Fruit fly (Drosophila melanogaster): Measurements from ENCODE around the gene Spag1.

The Spag1 gene

dm6 chr3R:26947296-26947880, at the start of gene Spag1:
TSS of gene Spag1 (plus strand) at chr3R:26947830.
- TF ChIP-seq scrt (GFP tag; optimal IDR thresholded peaks at IDR 0.05), result peak; percentile 13
- peak; percentile 29 for TF ChIP-seq nau (GFP tag; optimal IDR thresholded peaks at IDR 0.05)
- TF ChIP-seq tna (GFP tag; IDR thresholded peaks at IDR 0.05; ENCODE audit: partially characterized antibody), result peak; percentile 73
- peak; percentile 90 for TF ChIP-seq CG6791 (GFP tag; IDR thresholded peaks at IDR 0.05; ENCODE audit: partially characterized antibody)
- peak; percentile 18 for TF ChIP-seq sug (tag; optimal IDR thresholded peaks at IDR 0.05)
- peak; percentile 1 for TF ChIP-seq gro (GFP tag; optimal IDR thresholded peaks at IDR 0.05)
- no peak for TF ChIP-seq MTF-1 (GFP tag; optimal IDR thresholded peaks at IDR 0.05; ENCODE audit: borderline replicate concordance)
- peak; percentile 0 for TF ChIP-seq fd102C (GFP tag; optimal IDR thresholded peaks at IDR 0.05)
- TF ChIP-seq corto (GFP tag; optimal IDR thresholded peaks at IDR 0.05), result peak; percentile 55
- TF ChIP-seq sqz (GFP tag; optimal IDR thresholded peaks at IDR 0.05), result peak; percentile 81
- peak; percentile 31; the same call in 1 of the 2 replicates for TF ChIP-seq E2f2 (GFP tag; IDR thresholded peaks at IDR 0.05)
- peak; percentile 24 for TF ChIP-seq BtbVII (GFP tag; optimal IDR thresholded peaks at IDR 0.05)
- TF ChIP-seq sna (GFP tag; IDR thresholded peaks at IDR 0.05; ENCODE audit: partially characterized antibody), result peak; percentile 65
- TF ChIP-seq CG1024 (GFP tag; IDR thresholded peaks at IDR 0.05), result no peak
- TF ChIP-seq Pdp1 (GFP tag; optimal IDR thresholded peaks at IDR 0.05), result peak in 1 of 2 experiments; percentile 1
- TF ChIP-seq grn (GFP tag; optimal IDR thresholded peaks at IDR 0.05), result peak; percentile 10
- peak; percentile 82 for TF ChIP-seq CG34224 (GFP tag; IDR thresholded peaks at IDR 0.05; ENCODE audit: partially characterized antibody)
- TF ChIP-seq CG14965 (GFP tag; optimal IDR thresholded peaks at IDR 0.05; ENCODE audit: borderline replicate concordance), result no peak
- TF ChIP-seq Med (GFP tag), result peak; percentile 51
- TF ChIP-seq bbx (GFP tag; IDR thresholded peaks at IDR 0.05; ENCODE audit: partially characterized antibody), result peak; percentile 88
- 0 out of 2 replicates have a peak, but pooled peaks have one; percentile 9 for TF ChIP-seq Xrp1 (GFP tag; IDR thresholded peaks at IDR 0.05)
- TF ChIP-seq pros (GFP tag; optimal IDR thresholded peaks at IDR 0.05), result peak; percentile 71
- TF ChIP-seq Scr (GFP tag; IDR thresholded peaks at IDR 0.05; ENCODE audit: partially characterized antibody), result peak; percentile 77
- peak; percentile 76 for TF ChIP-seq Dll (GFP tag; IDR thresholded peaks at IDR 0.05; ENCODE audit: partially characterized antibody)
- TF ChIP-seq CG4328 (GFP tag; optimal IDR thresholded peaks at IDR 0.05), result no peak
- TF ChIP-seq bsh (GFP tag; optimal IDR thresholded peaks at IDR 0.05), result peak in 1 of 2 experiments; percentile 18
- TF ChIP-seq hbn (GFP tag; IDR thresholded peaks at IDR 0.05; ENCODE audit: partially characterized antibody), result peak; percentile 43; the same call in 1 of the 2 replicates
- TF ChIP-seq exex (tag; optimal IDR thresholded peaks at IDR 0.05), result peak; percentile 61
- TF ChIP-seq HLH4C (GFP tag; IDR thresholded peaks at IDR 0.05; ENCODE audit: partially characterized antibody), result peak; percentile 80
- peak; percentile 61 for TF ChIP-seq gcm (GFP tag; optimal IDR thresholded peaks at IDR 0.05)
- TF ChIP-seq Stat92E (GFP tag; optimal IDR thresholded peaks at IDR 0.05), result peak in 1 of 3 experiments; percentile 83
- peak; percentile 35; the same call in 1 of the 2 replicates for TF ChIP-seq inv (GFP tag; IDR thresholded peaks at IDR 0.05; ENCODE audit: partially characterized antibody)
- TF ChIP-seq H15 (GFP tag; IDR thresholded peaks at IDR 0.05), result no peak
- peak; percentile 74; the same call in 1 of the 2 replicates for TF ChIP-seq ato (GFP tag; IDR thresholded peaks at IDR 0.05; ENCODE audit: partially characterized antibody)
- peak; percentile 57 for TF ChIP-seq CG12391 (tag; optimal IDR thresholded peaks at IDR 0.05)
- TF ChIP-seq nerfin-1 (tag; optimal IDR thresholded peaks at IDR 0.05), result peak; percentile 32
- TF ChIP-seq Eip74EF (GFP tag; optimal IDR thresholded peaks at IDR 0.05), result peak in 1 of 2 experiments; percentile 72
- peak; percentile 22 for TF ChIP-seq CG18262 (tag; optimal IDR thresholded peaks at IDR 0.05)
- no peak for TF ChIP-seq esg (GFP tag; conservative IDR thresholded peaks at IDR 0.05)
- TF ChIP-seq vvl (GFP tag; IDR thresholded peaks at IDR 0.05), result peak; percentile 16; the same call in 1 of the 2 replicates
- no peak for TF ChIP-seq Abd-B (GFP tag; optimal IDR thresholded peaks at IDR 0.05)
- TF ChIP-seq CG2712 (tag; optimal IDR thresholded peaks at IDR 0.05), result peak; percentile 43
- peak; percentile 40 for TF ChIP-seq tap (tag; optimal IDR thresholded peaks at IDR 0.05)
- peak; percentile 85; the same call in 1 of the 2 replicates for TF ChIP-seq CG42726 (GFP tag; IDR thresholded peaks at IDR 0.05; ENCODE audit: partially characterized antibody)
- TF ChIP-seq sens (GFP tag), result peak; percentile 69
- peak; percentile 43 for TF ChIP-seq CG6854 (GFP tag; optimal IDR thresholded peaks at IDR 0.05)
